Fruit fly (Drosophila melanogaster) whole organism, pupa: ENCODE data around the gene CG7497.

Experiments
- CG10348 ChIP-seq: fragments of 200-800 bp; sonication (Bioruptor generic); IDR thresholded peaks from 2 replicates; pipeline ENCODE4 v1.3.6; 2022; ENCODE audit warnings: missing biosample characterization, missing genetic modification characterization
- CG12605 ChIP-seq: fragments of 200-800 bp; sonication (Bioruptor generic); IDR thresholded peaks from 2 replicates; pipeline ENCODE4 v1.3.6; 2022; ENCODE audit warnings: missing biosample characterization, missing genetic modification characterization
- CG34367 ChIP-seq: fragments of 200-800 bp; sonication (Bioruptor generic); optimal IDR thresholded peaks from 2 replicates; lab custom pipeline; 2018; ENCODE audit warnings: missing biosample characterization, mild to moderate bottlenecking, missing genetic modification characterization
- CG8159 ChIP-seq: fragments of 200-800 bp; sonication (Bioruptor generic); optimal IDR thresholded peaks from 3 replicates; lab custom pipeline; 2018; ENCODE audit warnings: missing biosample characterization, mild to moderate bottlenecking, missing genetic modification characterization, moderate library complexity
- CG8301 ChIP-seq: fragments of 200-800 bp; sonication (Bioruptor generic); optimal IDR thresholded peaks from 2 replicates; lab custom pipeline; 2018; ENCODE audit warnings: missing biosample characterization, mild to moderate bottlenecking, missing genetic modification characterization
- CG9948 ChIP-seq: fragments of 200-800 bp; sonication (Bioruptor generic); optimal IDR thresholded peaks from 2 replicates; lab custom pipeline; 2018; ENCODE audit warnings: missing biosample characterization, mild to moderate bottlenecking, missing genetic modification characterization, moderate library complexity
- EcR ChIP-seq: fragments of 200-800 bp; sonication (Bioruptor generic); optimal IDR thresholded peaks from 3 replicates; lab custom pipeline; 2019; ENCODE audit warnings: missing biosample characterization, missing genetic modification characterization, mild to moderate bottlenecking, moderate library complexity, missing genetic modification reagents
- Ets98B ChIP-seq: fragments of 200-800 bp; sonication (Bioruptor generic); IDR thresholded peaks from 2 replicates; pipeline ENCODE4 v1.3.6; 2022; ENCODE audit warnings: missing biosample characterization, missing genetic modification characterization
- Pif1A ChIP-seq: fragments of 200-800 bp; sonication (Bioruptor generic); optimal IDR thresholded peaks from 3 replicates; lab custom pipeline; 2016; ENCODE audit warnings: missing biosample characterization, missing genetic modification characterization
- Pif1B ChIP-seq: fragments of 200-800 bp; sonication (Bioruptor generic); optimal IDR thresholded peaks from 3 replicates; lab custom pipeline; 2016; ENCODE audit warnings: missing biosample characterization, missing genetic modification characterization
- Snoo ChIP-seq: fragments of 200-800 bp; sonication (Bioruptor generic); optimal IDR thresholded peaks from 3 replicates; lab custom pipeline; 2017; ENCODE audit warnings: missing biosample characterization, mild to moderate bottlenecking, missing genetic modification characterization, inconsistent platforms
- fd96Ca ChIP-seq: fragments of 200-800 bp; sonication (Bioruptor generic); IDR thresholded peaks from 3 replicates; pipeline ENCODE4 v1.3.6; 2022; ENCODE audit warnings: missing biosample characterization, missing genetic modification characterization

dm6 chr3L:17587897-17588296 lies 45.4 kb upstream of the CG7497 start:
- TF ChIP-seq CG10348 (GFP tag; lab: Robert Waterston, UW) (no peak; the same call in 1 of the 2 replicates), EcR (GFP tag; lab: Kevin White, UChicago) (no peak), fd96Ca (GFP tag; lab: Robert Waterston, UW) (peak; percentile 53; the same call in 2 of the 3 replicates), Snoo (no peak), Pif1B (GFP tag; lab: Kevin White, UChicago) (no peak), CG12605 (GFP tag; lab: Robert Waterston, UW) (no peak), CG34367 (tag; lab: Kevin White, UChicago) (no peak), Pif1A (no peak), CG8159 (tag; lab: Kevin White, UChicago) (no peak), CG8301 (tag; lab: Kevin White, UChicago) (peak; percentile 16), CG9948 (tag; lab: Kevin White, UChicago) (peak; percentile 54), Ets98B (peak; percentile 21; the same call in 1 of the 2 replicates)
